Worm (Caenorhabditis elegans) whole organism, mixed stage, embryonic: ENCODE measurements around the gene gcy-18.

Experiments
- bed-3 ChIP-seq: fragments of 200-800 bp; sonication (Bioruptor generic); optimal IDR thresholded peaks from 3 replicates; lab custom pipeline; 2018; ENCODE audit warnings: mild to moderate bottlenecking, missing genetic modification characterization, moderate library complexity, missing compliant biosample characterization
- ceh-39 ChIP-seq: fragments of 150-350 bp; optimal IDR thresholded peaks from 2 replicates; lab custom pipeline; 2014; ENCODE audit warnings: missing biosample characterization, missing genetic modification characterization
- ceh-43 ChIP-seq: fragments of 200-800 bp; sonication (Bioruptor generic); optimal IDR thresholded peaks from 2 replicates; lab custom pipeline; 2018; ENCODE audit warnings: mild to moderate bottlenecking, missing genetic modification characterization, moderate library complexity, missing compliant biosample characterization
- ces-1 ChIP-seq: fragments of 150-350 bp; optimal IDR thresholded peaks from 2 replicates; lab custom pipeline; 2014; ENCODE audit warnings: missing biosample characterization, missing genetic modification reagents, missing genetic modification characterization
- drap-1 ChIP-seq: fragments of 200-800 bp; sonication (Bioruptor generic); optimal IDR thresholded peaks from 3 replicates; lab custom pipeline; 2018; ENCODE audit warnings: mild to moderate bottlenecking, missing genetic modification characterization, missing compliant biosample characterization
- elt-1 ChIP-seq: sonication (generic microtip); optimal IDR thresholded peaks from 2 replicates; lab custom pipeline; 2017; ENCODE audit warnings: missing genetic modification characterization, mild to moderate bottlenecking, missing compliant biosample characterization, antibody characterized with exemption, moderate library complexity, borderline replicate concordance; ENCODE audit not compliant: insufficient read depth
- elt-3 ChIP-seq: fragments of 150-350 bp; optimal IDR thresholded peaks from 2 replicates; lab custom pipeline; 2014; ENCODE audit warnings: missing biosample characterization, missing genetic modification characterization
- flh-1 ChIP-seq: fragments of 200-800 bp; sonication (Bioruptor generic); optimal IDR thresholded peaks from 2 replicates; lab custom pipeline; 2018; ENCODE audit warnings: mild to moderate bottlenecking, missing genetic modification characterization, moderate library complexity, missing compliant biosample characterization
- ham-2 ChIP-seq: fragments of 200-800 bp; sonication (Bioruptor generic); optimal IDR thresholded peaks from 2 replicates; lab custom pipeline; 2018; ENCODE audit warnings: mild to moderate bottlenecking, missing genetic modification characterization, missing compliant biosample characterization
- lin-13 ChIP-seq: fragments of 150-350 bp; optimal IDR thresholded peaks from 2 replicates; lab custom pipeline; 2014; ENCODE audit warnings: missing biosample characterization, missing genetic modification characterization
- lin-32 ChIP-seq: fragments of 200-800 bp; sonication (Bioruptor generic); optimal IDR thresholded peaks from 2 replicates; lab custom pipeline; 2018; ENCODE audit warnings: mild to moderate bottlenecking, missing genetic modification characterization, missing compliant biosample characterization
- lsy-2 ChIP-seq: fragments of 150-350 bp; optimal IDR thresholded peaks from 2 replicates; lab custom pipeline; 2014; ENCODE audit warnings: missing biosample characterization, missing genetic modification characterization
- mab-5 ChIP-seq: fragments of 150-350 bp; optimal IDR thresholded peaks from 2 replicates; lab custom pipeline; 2014; ENCODE audit warnings: missing biosample characterization, missing genetic modification characterization
- mep-1 ChIP-seq: fragments of 150-350 bp; optimal IDR thresholded peaks from 2 replicates; lab custom pipeline; 2017; ENCODE audit warnings: missing biosample characterization, missing genetic modification reagents, missing genetic modification characterization, inconsistent platforms
- nhr-12 ChIP-seq: fragments of 150-350 bp; optimal IDR thresholded peaks from 2 replicates; lab custom pipeline; 2014; ENCODE audit warnings: missing biosample characterization, missing genetic modification characterization
- nhr-2 ChIP-seq: fragments of 150-350 bp; optimal IDR thresholded peaks from 2 replicates; lab custom pipeline; 2014; ENCODE audit warnings: missing biosample characterization, missing genetic modification characterization
- nhr-237 ChIP-seq: fragments of 150-350 bp; optimal IDR thresholded peaks from 2 replicates; lab custom pipeline; 2014; ENCODE audit warnings: missing biosample characterization, missing genetic modification characterization
- nhr-28 ChIP-seq: fragments of 150-350 bp; optimal IDR thresholded peaks from 2 replicates; lab custom pipeline; 2014; ENCODE audit warnings: missing biosample characterization, missing genetic modification characterization
- nhr-76 ChIP-seq: sonication (generic microtip); optimal IDR thresholded peaks from 2 replicates; lab custom pipeline; 2017; ENCODE audit warnings: missing biosample characterization, missing genetic modification characterization
- sem-2 ChIP-seq: fragments of 200-800 bp; sonication (Bioruptor generic); optimal IDR thresholded peaks from 2 replicates; lab custom pipeline; 2018; ENCODE audit warnings: mild to moderate bottlenecking, missing genetic modification characterization, missing compliant biosample characterization
- snpc-4 ChIP-seq: fragments of 150-350 bp; optimal IDR thresholded peaks from 2 replicates; lab custom pipeline; 2014; ENCODE audit warnings: missing biosample characterization, missing genetic modification characterization
- sptf-1 ChIP-seq: sonication (generic microtip); optimal IDR thresholded peaks from 2 replicates; lab custom pipeline; 2017; ENCODE audit warnings: mild to moderate bottlenecking, missing genetic modification characterization, moderate library complexity, missing compliant biosample characterization
- unc-120 ChIP-seq: sonication (generic microtip); optimal IDR thresholded peaks from 2 replicates; lab custom pipeline; 2017; ENCODE audit warnings: missing genetic modification characterization, missing compliant biosample characterization; ENCODE audit not compliant: poor library complexity, severe bottlenecking
- unc-39 ChIP-seq: fragments of 150-350 bp; optimal IDR thresholded peaks from 2 replicates; lab custom pipeline; 2014; ENCODE audit warnings: missing biosample characterization, missing genetic modification characterization
- unc-62 ChIP-seq: fragments of 150-350 bp; optimal IDR thresholded peaks from 2 replicates; lab custom pipeline; 2014; ENCODE audit warnings: missing biosample characterization, missing genetic modification reagents, missing genetic modification characterization
- zip-8 ChIP-seq: fragments of 150-350 bp; optimal IDR thresholded peaks from 2 replicates; lab custom pipeline; 2014; ENCODE audit warnings: missing biosample characterization, missing genetic modification characterization

Gene gcy-18

ce11 chrIV:12906529-12906928 lies 46.6 kb downstream of the gcy-18 start, which contains the start of gene K08D8.3:
Gene K08D8.3, minus strand, starts transcription at chrIV:12906659.
- TF ChIP-seq bed-3 (GFP tag; lab: Kevin White, UChicago) (no peak), unc-120 (tag; lab: Kevin White, UChicago) (no peak)

DNA sequence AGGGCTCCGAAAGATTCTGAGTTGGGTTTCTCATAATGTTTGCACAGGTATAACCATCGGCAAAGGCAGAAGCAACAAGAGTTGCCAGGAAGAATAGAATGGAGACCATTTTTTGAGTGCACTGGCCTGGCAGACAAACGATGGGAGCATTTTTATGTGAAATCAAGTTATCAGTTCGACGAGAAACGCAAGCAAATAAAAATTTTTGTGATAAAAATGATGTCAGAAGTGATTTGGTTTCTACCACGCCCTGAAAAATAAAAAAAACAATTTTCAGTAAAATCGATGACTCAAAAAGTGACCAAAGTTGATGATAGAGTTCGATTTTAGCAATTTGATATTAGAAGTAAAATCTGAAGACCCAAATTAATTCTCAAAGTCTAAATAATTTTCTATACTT lies 50.0 kb downstream of the gcy-18 start, which contains the start of gene K08D8.4:
Gene K08D8.4 (minus strand): TSS at position 128 of the 400 bp plus-strand sequence.
- no peak for TF ChIP-seq ces-1 (GFP tag; lab: Kevin White, UChicago)
- no peak for TF ChIP-seq elt-3 (tag; lab: Kevin White, UChicago)

DNA sequence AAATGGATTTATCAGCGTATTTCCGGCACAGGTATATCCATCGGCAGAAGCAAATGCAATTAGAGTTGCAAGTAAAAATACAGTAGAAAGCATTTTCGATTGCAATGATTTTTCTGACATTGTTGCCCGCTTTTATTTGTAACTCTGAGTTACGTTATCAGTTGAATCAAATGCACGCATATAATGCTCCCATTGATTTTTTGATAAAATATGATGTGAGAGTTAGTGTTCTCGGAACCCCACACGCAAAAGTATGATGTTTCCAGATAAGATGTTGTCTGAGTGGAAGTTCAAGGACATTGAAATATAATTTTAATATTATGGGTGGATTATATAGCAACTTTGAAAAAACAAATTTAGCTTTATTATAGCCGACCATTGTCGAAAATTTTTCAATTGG lies 52.1 kb downstream of the gcy-18 start, which contains the start of gene K08D8.5:
Gene K08D8.5 (minus strand): TSS at position 140 of the 400 bp plus-strand sequence.
- TF ChIP-seq nhr-76: no peak
- no peak for TF ChIP-seq mep-1 (tag; lab: Kevin White, UChicago)
- no peak for TF ChIP-seq drap-1 (GFP tag; lab: Kevin White, UChicago)
- TF ChIP-seq bed-3 (GFP tag; lab: Kevin White, UChicago): no peak
- no peak for TF ChIP-seq sptf-1
- no peak for TF ChIP-seq lin-13 (tag; lab: Kevin White, UChicago)
- TF ChIP-seq sem-2: no peak
- TF ChIP-seq nhr-12 (tag; lab: Kevin White, UChicago): no peak
- TF ChIP-seq snpc-4 (tag; lab: Kevin White, UChicago): no peak
- TF ChIP-seq, all 35 proteins: peak for 0

- no peak for TF ChIP-seq mep-1 (tag; lab: Kevin White, UChicago)
- TF ChIP-seq mab-5 (tag; lab: Kevin White, UChicago): no peak
- TF ChIP-seq ham-2: no peak
- TF ChIP-seq ceh-43 (GFP tag; lab: Kevin White, UChicago): no peak
Measured at ce11 chrIV:12914532-12915019, 54.7 kb downstream of the gcy-18 start, which contains the start of gene irg-6. Gene irg-6, minus strand, starts transcription at chrIV:12914969.

DNA sequence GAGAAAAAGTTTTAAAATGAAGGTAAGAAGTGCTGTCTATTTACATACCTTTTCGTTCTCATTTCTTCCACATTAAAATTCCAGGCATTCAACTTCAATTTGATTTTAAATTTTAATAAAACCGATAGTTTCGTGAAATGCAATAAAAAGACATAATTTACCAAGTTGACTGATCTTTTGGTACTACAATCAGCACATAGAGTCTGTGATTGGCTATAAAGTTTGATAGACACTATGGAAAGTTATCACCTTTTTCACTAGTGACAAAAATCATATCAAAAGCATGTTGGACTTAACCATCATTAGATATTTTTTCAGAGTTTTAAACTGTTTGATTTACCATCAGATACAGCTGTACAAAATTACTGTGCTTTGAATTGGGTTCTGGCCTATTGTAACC lies 55.6 kb downstream of the gcy-18 start, which contains the start of gene srz-15:
Gene srz-15 (plus strand): TSS at position 301 of the 400 bp plus-strand sequence.
- TF ChIP-seq unc-62 (no peak), sem-2 (no peak), lsy-2 (tag; lab: Kevin White, UChicago) (no peak), ceh-43 (GFP tag; lab: Kevin White, UChicago) (no peak), sptf-1 (no peak), flh-1 (GFP tag; lab: Kevin White, UChicago) (no peak), nhr-237 (no peak), ceh-39 (tag; lab: Kevin White, UChicago) (no peak), nhr-28 (no peak), zip-8 (tag; lab: Kevin White, UChicago) (no peak), lin-13 (tag; lab: Kevin White, UChicago) (no peak), nhr-2 (tag; lab: Kevin White, UChicago) (no peak), elt-3 (tag; lab: Kevin White, UChicago) (no peak), elt-1 (no peak), unc-39 (tag; lab: Kevin White, UChicago) (no peak), nhr-76 (no peak), mep-1 (tag; lab: Kevin White, UChicago) (no peak), unc-120 (tag; lab: Kevin White, UChicago) (no peak), lin-32 (no peak)
